Fruit fly (Drosophila melanogaster) whole organism, embryonic: ENCODE measurements around the gene crm.

Experiments
- Abd-B ChIP-seq: fragments of 200-800 bp; sonication (Bioruptor generic); optimal IDR thresholded peaks from 2 replicates; lab custom pipeline; 2018; ENCODE audit warnings: missing biosample characterization, mild to moderate bottlenecking, missing genetic modification characterization, moderate library complexity
- Adf1 ChIP-seq: fragments of 200-800 bp; sonication (Bioruptor generic); IDR thresholded peaks from 2 replicates; pipeline ENCODE4 v1.3.6; 2022; ENCODE audit warnings: missing biosample characterization, missing genetic modification characterization
- CG10654 ChIP-seq: fragments of 200-800 bp; sonication (Bioruptor generic); optimal IDR thresholded peaks from 2 replicates; lab custom pipeline; 2016; ENCODE audit warnings: missing biosample characterization, missing genetic modification characterization
- CG1233 ChIP-seq: fragments of 200-800 bp; sonication (Bioruptor generic); optimal IDR thresholded peaks from 4 replicates; lab custom pipeline; 2018; ENCODE audit warnings: missing biosample characterization, mild to moderate bottlenecking, missing genetic modification characterization
- CG13296 ChIP-seq: fragments of 200-800 bp; sonication (Bioruptor generic); optimal IDR thresholded peaks from 3 replicates; lab custom pipeline; 2018; ENCODE audit warnings: missing biosample characterization, mild to moderate bottlenecking, missing genetic modification characterization
- CG13775 ChIP-seq: fragments of 200-800 bp; sonication (Bioruptor generic); optimal IDR thresholded peaks from 3 replicates; lab custom pipeline; 2017; ENCODE audit warnings: missing biosample characterization, mild to moderate bottlenecking, missing genetic modification characterization
- CG17359 ChIP-seq: fragments of 200-800 bp; sonication (Bioruptor generic); optimal IDR thresholded peaks from 3 replicates; lab custom pipeline; 2018; ENCODE audit warnings: missing biosample characterization, mild to moderate bottlenecking, missing genetic modification characterization, moderate library complexity
- CG18011 ChIP-seq: fragments of 200-800 bp; sonication (Bioruptor generic); optimal IDR thresholded peaks from 2 replicates; lab custom pipeline; 2017; ENCODE audit warnings: missing biosample characterization, missing genetic modification characterization, mild to moderate bottlenecking, moderate library complexity, missing genotype
- CG2116 ChIP-seq: fragments of 200-800 bp; sonication (Bioruptor generic); optimal IDR thresholded peaks from 3 replicates; lab custom pipeline; 2018; ENCODE audit warnings: missing biosample characterization, mild to moderate bottlenecking, missing genetic modification characterization
- CG2202 ChIP-seq: fragments of 200-800 bp; sonication (Bioruptor generic); optimal IDR thresholded peaks from 2 replicates; lab custom pipeline; 2018; ENCODE audit warnings: missing biosample characterization, mild to moderate bottlenecking, missing genetic modification characterization
- CG32532 ChIP-seq: fragments of 200-800 bp; sonication (Bioruptor generic); IDR thresholded peaks from 2 replicates; pipeline ENCODE4 v1.3.6; 2022; ENCODE audit warnings: missing biosample characterization, missing genetic modification characterization
- CG3847 ChIP-seq: fragments of 200-800 bp; sonication (Bioruptor generic); IDR thresholded peaks from 2 replicates; pipeline ENCODE4 v1.3.6; 2022; ENCODE audit warnings: missing biosample characterization, missing genetic modification characterization
- CG7357 ChIP-seq: fragments of 200-800 bp; sonication (Bioruptor generic); IDR thresholded peaks from 3 replicates; pipeline ENCODE4 v1.3.6; 2022; ENCODE audit warnings: missing biosample characterization, missing genetic modification characterization
- CG7372 ChIP-seq: fragments of 200-800 bp; sonication (Bioruptor generic); IDR thresholded peaks from 2 replicates; pipeline ENCODE4 v1.3.6; 2022; ENCODE audit warnings: missing biosample characterization, missing genetic modification characterization
- CG8290 ChIP-seq, 3 experiments: fragments of 200-800 bp; sonication (Bioruptor generic); optimal IDR thresholded peaks; 2 replicates each; lab custom pipeline; 2016 to 2019; ENCODE audit warnings: missing biosample characterization in 3 of 3, missing genetic modification characterization in 3 of 3, mild to moderate bottlenecking in 2 of 3, moderate library complexity in 1 of 3
- Doc2 ChIP-seq: fragments of 200-800 bp; sonication (Bioruptor generic); IDR thresholded peaks from 2 replicates; pipeline ENCODE4 v1.3.6; 2022; ENCODE audit warnings: missing biosample characterization, missing genetic modification characterization
- E2f2 ChIP-seq: fragments of 200-800 bp; sonication (Bioruptor generic); IDR thresholded peaks from 2 replicates; pipeline ENCODE4 v1.3.6; 2022; ENCODE audit warnings: missing biosample characterization, missing genetic modification characterization
- ERR ChIP-seq: fragments of 200-800 bp; sonication (Bioruptor generic); optimal IDR thresholded peaks from 2 replicates; lab custom pipeline; 2016; ENCODE audit warnings: missing biosample characterization, missing genetic modification characterization
- H15 ChIP-seq: fragments of 200-800 bp; sonication (Bioruptor generic); IDR thresholded peaks from 3 replicates; pipeline ENCODE4 v1.3.6; 2022; ENCODE audit warnings: missing biosample characterization, missing genetic modification characterization
- Hmr ChIP-seq: fragments of 200-800 bp; sonication (Bioruptor generic); optimal IDR thresholded peaks from 3 replicates; lab custom pipeline; 2017; ENCODE audit warnings: mild to moderate bottlenecking, missing biosample characterization, missing genetic modification reagents, missing genetic modification characterization
- Hr78 ChIP-seq, 2 experiments: fragments of 200-800 bp in 1 of 2; fragments of >200 bp in 1 of 2; sonication (Bioruptor generic) in 1 of 2; optimal IDR thresholded peaks; 2 replicates each; lab custom pipeline; 2017 to 2019; ENCODE audit warnings: missing biosample characterization in 2 of 2, missing genetic modification characterization in 2 of 2, mild to moderate bottlenecking in 1 of 2, moderate library complexity in 1 of 2
- Hsf ChIP-seq: fragments of 200-800 bp; sonication (Bioruptor generic); optimal IDR thresholded peaks from 3 replicates; lab custom pipeline; 2016; ENCODE audit warnings: missing biosample characterization, missing genetic modification characterization
- Kr ChIP-seq: fragments of 200-800 bp; sonication (Bioruptor generic); optimal IDR thresholded peaks from 2 replicates; lab custom pipeline; 2017; ENCODE audit warnings: missing biosample characterization, mild to moderate bottlenecking, missing genetic modification characterization
- NC2α ChIP-seq: fragments of 200-800 bp; sonication (Bioruptor generic); optimal IDR thresholded peaks from 2 replicates; lab custom pipeline; 2016; ENCODE audit warnings: missing biosample characterization, missing genetic modification characterization
- Nf-YB ChIP-seq: fragments of 200-800 bp; sonication (Bioruptor generic); optimal IDR thresholded peaks from 3 replicates; lab custom pipeline; 2019; ENCODE audit warnings: missing biosample characterization, mild to moderate bottlenecking, missing genetic modification characterization, moderate library complexity
- Oli ChIP-seq: fragments of 200-800 bp; sonication (Bioruptor generic); optimal IDR thresholded peaks from 2 replicates; lab custom pipeline; 2018; ENCODE audit warnings: missing biosample characterization, mild to moderate bottlenecking, missing genetic modification characterization, moderate library complexity
- Optix ChIP-seq: fragments of 200-800 bp; sonication (Bioruptor generic); IDR thresholded peaks from 3 replicates; pipeline ENCODE4 v1.3.6; 2022; ENCODE audit warnings: missing biosample characterization, missing genetic modification characterization
- Stat92E ChIP-seq, 3 experiments: fragments of >200 bp in 2 of 3; fragments of 200-800 bp in 1 of 3; sonication (Bioruptor generic) in 1 of 3; optimal IDR thresholded peaks; 2 replicates each; lab custom pipeline; 2017 to 2019; ENCODE audit warnings: missing biosample characterization in 3 of 3, missing genetic modification characterization in 3 of 3, mild to moderate bottlenecking in 1 of 3, moderate library complexity in 1 of 3
- ara ChIP-seq: fragments of 200-800 bp; sonication (Bioruptor generic); IDR thresholded peaks from 2 replicates; pipeline ENCODE4 v1.3.6; 2022; ENCODE audit warnings: missing biosample characterization, missing genetic modification characterization
- bbx ChIP-seq: fragments of 200-800 bp; sonication (Bioruptor generic); IDR thresholded peaks from 2 replicates; pipeline ENCODE4 v1.3.6; 2022; ENCODE audit warnings: missing biosample characterization, missing genetic modification characterization; ENCODE audit not compliant: partially characterized antibody
- crc ChIP-seq: fragments of 200-800 bp; sonication (Bioruptor generic); optimal IDR thresholded peaks from 2 replicates; lab custom pipeline; 2016; ENCODE audit warnings: missing biosample characterization, missing genetic modification characterization
- danr ChIP-seq: fragments of 200-800 bp; sonication (Bioruptor generic); IDR thresholded peaks from 2 replicates; pipeline ENCODE4 v1.3.6; 2022; ENCODE audit warnings: missing biosample characterization, missing genetic modification characterization
- eyg ChIP-seq: fragments of 200-800 bp; sonication (Bioruptor generic); optimal IDR thresholded peaks from 3 replicates; lab custom pipeline; 2016; ENCODE audit warnings: missing biosample characterization, missing genetic modification characterization
- inv ChIP-seq: fragments of 200-800 bp; sonication (Bioruptor generic); IDR thresholded peaks from 2 replicates; pipeline ENCODE4 v1.3.6; 2022; ENCODE audit warnings: missing biosample characterization, missing genetic modification characterization; ENCODE audit not compliant: partially characterized antibody
- lilli ChIP-seq: fragments of 200-800 bp; sonication (Bioruptor generic); optimal IDR thresholded peaks from 3 replicates; lab custom pipeline; 2016; ENCODE audit warnings: missing biosample characterization, missing genetic modification characterization
- maf-S ChIP-seq: fragments of 200-800 bp; sonication (Bioruptor generic); optimal IDR thresholded peaks from 2 replicates; lab custom pipeline; 2016; ENCODE audit warnings: missing biosample characterization, missing genetic modification characterization
- nau ChIP-seq: fragments of 200-800 bp; sonication (Bioruptor generic); optimal IDR thresholded peaks from 3 replicates; lab custom pipeline; 2017; ENCODE audit warnings: missing biosample characterization, mild to moderate bottlenecking, missing genetic modification characterization, missing genetic modification reagents
- nom ChIP-seq: fragments of 200-800 bp; sonication (Bioruptor generic); optimal IDR thresholded peaks from 2 replicates; lab custom pipeline; 2017; ENCODE audit warnings: missing biosample characterization, missing genetic modification characterization, mild to moderate bottlenecking, moderate library complexity, missing genetic modification reagents
- pan ChIP-seq, 4 experiments: fragments of >200 bp in 3 of 4; fragments of 200-800 bp in 1 of 4; sonication (Bioruptor generic) in 1 of 4; optimal IDR thresholded peaks in 3 of 4; IDR thresholded peaks in 1 of 4; 2 replicates each; pipeline versions ENCODE4 v1.3.6 to Lab custom; 2017 to 2022; ENCODE audit warnings: missing biosample characterization in 2 of 4, missing genetic modification characterization in 2 of 4, mixed read lengths in 1 of 4
- prd ChIP-seq, 3 experiments: fragments of >200 bp in 2 of 3; fragments of 200-800 bp in 1 of 3; sonication (Bioruptor generic) in 1 of 3; optimal IDR thresholded peaks in 2 of 3; IDR thresholded peaks in 1 of 3; 2 replicates in 2 of 3; 3 replicates in 1 of 3; pipeline versions ENCODE4 v1.3.6 to Lab custom; 2017 to 2022; ENCODE audit warnings: missing biosample characterization in 1 of 3, missing genetic modification characterization in 1 of 3
- pum ChIP-seq: fragments of 200-800 bp; sonication (Bioruptor generic); optimal IDR thresholded peaks from 2 replicates; lab custom pipeline; 2016; ENCODE audit warnings: missing biosample characterization, missing genetic modification characterization
- schlank ChIP-seq: fragments of 200-800 bp; sonication (Bioruptor generic); optimal IDR thresholded peaks from 2 replicates; lab custom pipeline; 2018; ENCODE audit warnings: missing biosample characterization, mild to moderate bottlenecking, missing genetic modification characterization
- sima ChIP-seq: fragments of 200-800 bp; sonication (Bioruptor generic); optimal IDR thresholded peaks from 2 replicates; lab custom pipeline; 2016; ENCODE audit warnings: missing biosample characterization, missing genetic modification characterization
- ssp ChIP-seq: fragments of 200-800 bp; sonication (Bioruptor generic); IDR thresholded peaks from 2 replicates; pipeline ENCODE4 v1.3.6; 2022; ENCODE audit warnings: missing biosample characterization, missing genetic modification characterization
- stc ChIP-seq: fragments of 200-800 bp; sonication (Bioruptor generic); IDR thresholded peaks from 2 replicates; pipeline ENCODE4 v1.3.6; 2022; ENCODE audit warnings: missing biosample characterization, missing genetic modification characterization
- trem ChIP-seq: fragments of 200-800 bp; optimal IDR thresholded peaks from 3 replicates; lab custom pipeline; 2019; ENCODE audit warnings: missing biosample characterization, mild to moderate bottlenecking, missing genetic modification characterization, moderate library complexity
- ttk ChIP-seq: fragments of 200-800 bp; sonication (Bioruptor generic); IDR thresholded peaks from 2 replicates; pipeline ENCODE4 v2.1.2; 2022; ENCODE audit warnings: missing biosample characterization, missing genetic modification characterization
- twi ChIP-seq: fragments of 200-800 bp; optimal IDR thresholded peaks from 2 replicates; lab custom pipeline; 2019; ENCODE audit warnings: missing biosample characterization, mild to moderate bottlenecking, missing genetic modification characterization, moderate library complexity
- vfl ChIP-seq: fragments of 200-800 bp; sonication (Bioruptor generic); optimal IDR thresholded peaks from 2 replicates; lab custom pipeline; 2016; ENCODE audit warnings: missing biosample characterization, missing genetic modification characterization

crm gene

dm6 chrX:2743020-2743419, 4.4 kb upstream of the crm start (continued):
- no peak for TF ChIP-seq bbx (GFP tag; lab: Robert Waterston, UW)
- no peak for TF ChIP-seq inv (GFP tag; lab: Robert Waterston, UW)
- peak; percentile 92 for TF ChIP-seq lilli (GFP tag; lab: Kevin White, UChicago)
- peak; percentile 41 for TF ChIP-seq Nf-YB
- peak; percentile 69 for TF ChIP-seq ssp
- TF ChIP-seq CG7372 (GFP tag; lab: Robert Waterston, UW): peak; percentile 85
- TF ChIP-seq CG7357 (GFP tag; lab: Robert Waterston, UW): peak; percentile 75
- peak; percentile 50 for TF ChIP-seq pum (GFP tag; lab: Kevin White, UChicago)
- no peak for TF ChIP-seq Hr78 (GFP tag; optimal IDR thresholded peaks at IDR 0.05; lab: Kevin White, UChicago)
- peak; percentile 83 for TF ChIP-seq H15
- peak; percentile 78 for TF ChIP-seq maf-S
- TF ChIP-seq sima (GFP tag; lab: Kevin White, UChicago): peak; percentile 42
- TF ChIP-seq CG32532 (GFP tag; lab: Robert Waterston, UW): peak; percentile 95
- TF ChIP-seq danr: peak; percentile 73
- no peak for TF ChIP-seq trem (tag; lab: Kevin White, UChicago)
- peak; percentile 59 for TF ChIP-seq CG18011 (GFP tag; lab: Kevin White, UChicago)
- no peak for TF ChIP-seq Stat92E (GFP tag; optimal IDR thresholded peaks at IDR 0.05; lab: Kevin White, UChicago)
- TF ChIP-seq NC2α (GFP tag; lab: Kevin White, UChicago): peak; percentile 29
- peak; percentile 65 for TF ChIP-seq CG13775
- TF ChIP-seq Optix: peak; percentile 85
- TF ChIP-seq CG2116 (GFP tag; lab: Kevin White, UChicago): no peak
- peak; percentile 61 for TF ChIP-seq Doc2 (GFP tag; lab: Robert Waterston, UW)
- TF ChIP-seq CG1233 (GFP tag; lab: Kevin White, UChicago): peak; percentile 52
- TF ChIP-seq CG3847 (GFP tag; lab: Robert Waterston, UW): peak; percentile 90
- no peak for TF ChIP-seq CG2202
- peak; percentile 78 for TF ChIP-seq CG13296 (GFP tag; lab: Kevin White, UChicago)
- peak; percentile 72 for TF ChIP-seq eyg
- TF ChIP-seq Abd-B (GFP tag; lab: Kevin White, UChicago): peak; percentile 69
- peak; percentile 77 for TF ChIP-seq CG17359 (tag; lab: Kevin White, UChicago)
- TF ChIP-seq pan (optimal IDR thresholded peaks at IDR 0.05; lab: Kevin White, UChicago): no peak
- TF ChIP-seq pan (GFP tag; optimal IDR thresholded peaks at IDR 0.05 in 1 of 2, IDR thresholded peaks at IDR 0.05 in 1 of 2): peak in 1 of 2 experiments; percentile 93
- TF ChIP-seq Kr (GFP tag; lab: Kevin White, UChicago): no peak
- peak; percentile 76 for TF ChIP-seq Hsf
- peak; percentile 72 for TF ChIP-seq schlank (tag; lab: Kevin White, UChicago)
- peak; percentile 74 for TF ChIP-seq ttk (GFP tag; lab: Robert Waterston, UW)
- TF ChIP-seq crc (GFP tag; lab: Kevin White, UChicago): peak; percentile 78
- no peak for TF ChIP-seq CG8290 (GFP tag; optimal IDR thresholded peaks at IDR 0.05; lab: Kevin White, UChicago)
- TF ChIP-seq CG8290 (tag; optimal IDR thresholded peaks at IDR 0.05; lab: Kevin White, UChicago): peak in 1 of 2 experiments; percentile 52
- peak; percentile 66 for TF ChIP-seq nau (GFP tag; lab: Kevin White, UChicago)
- TF ChIP-seq twi (tag; lab: Kevin White, UChicago): no peak
- peak; percentile 91 for TF ChIP-seq Hmr (GFP tag; lab: Kevin White, UChicago)
- peak; percentile 79 for TF ChIP-seq Oli
- TF ChIP-seq stc (GFP tag; lab: Robert Waterston, UW): peak; percentile 83
- peak; percentile 59 for TF ChIP-seq CG10654 (GFP tag; lab: Kevin White, UChicago)
- TF ChIP-seq prd (optimal IDR thresholded peaks at IDR 0.05; lab: Kevin White, UChicago): no peak
- TF ChIP-seq prd (GFP tag; IDR thresholded peaks at IDR 0.05; lab: Robert Waterston, UW): peak; percentile 89
- TF ChIP-seq ERR (GFP tag; lab: Kevin White, UChicago): peak; percentile 83
- TF ChIP-seq vfl: peak; percentile 87
- TF ChIP-seq ara (GFP tag; lab: Robert Waterston, UW): peak; percentile 55; the same call in 1 of the 2 replicates
- TF ChIP-seq nom (GFP tag; lab: Kevin White, UChicago): no peak
- peak; percentile 73 for TF ChIP-seq E2f2
- TF ChIP-seq Adf1 (GFP tag; lab: Robert Waterston, UW): peak; percentile 73; the same call in 1 of the 2 replicates
